5 worm cellular contexts compared by ENCODE assay signal in genomic region chrX:12001600-12001999, ce11.
A peak's percentile ranks its signal among the peaks of the same experiment; 100 is the strongest.
TF ChIP-seq lines count a peak whose summit lies in the region.

No protein-coding gene starts in this region.

TF ChIP-seq in whole organism, L1 larva, 84 proteins besides CTCF, POLR2A, EP300 and RAD21:
- TF ChIP-seq vab-15 (tag; optimal IDR thresholded peaks at IDR 0.05; lab: Kevin White, UChicago), result no peak
- TF ChIP-seq efl-1 (optimal IDR thresholded peaks at IDR 0.05; lab: Kevin White, UChicago), result no peak
- peak in 1 of 2 experiments; percentile 56 for TF ChIP-seq efl-1 (GFP tag; optimal IDR thresholded peaks at IDR 0.05 in 1 of 2; lab: Kevin White, UChicago)
- no peak for TF ChIP-seq ztf-4 (tag; optimal IDR thresholded peaks at IDR 0.05; lab: Kevin White, UChicago)
- TF ChIP-seq nhr-90 (tag; optimal IDR thresholded peaks at IDR 0.05; lab: Kevin White, UChicago; ENCODE audit: poor library complexity), result peak; percentile 23
- peak; percentile 60 for TF ChIP-seq elt-2 (tag; optimal IDR thresholded peaks at IDR 0.05; lab: Kevin White, UChicago)
- peak in 1 of 2 experiments; percentile 3 for TF ChIP-seq lin-35 (GFP tag; optimal IDR thresholded peaks at IDR 0.05; lab: Kevin White, UChicago)
- no peak for TF ChIP-seq tbx-2 (tag; optimal IDR thresholded peaks at IDR 0.05; lab: Kevin White, UChicago)

TF ChIP-seq in whole organism, L2 larva, 48 proteins besides CTCF, POLR2A, EP300 and RAD21:
- TF ChIP-seq elt-1 (tag; optimal IDR thresholded peaks at IDR 0.05; lab: Kevin White, UChicago) (no peak), fos-1 (tag; optimal IDR thresholded peaks at IDR 0.05; lab: Kevin White, UChicago) (peak; percentile 67), nhr-12 (tag; optimal IDR thresholded peaks at IDR 0.05; lab: Kevin White, UChicago) (no peak)

TF ChIP-seq in whole organism, L3 larva, 47 proteins besides CTCF, POLR2A, EP300 and RAD21:
- TF ChIP-seq unc-39 (tag; optimal IDR thresholded peaks at IDR 0.05; lab: Kevin White, UChicago) (no peak), pqm-1 (tag; optimal IDR thresholded peaks at IDR 0.05; lab: Kevin White, UChicago) (peak; percentile 2), elt-2 (tag; optimal IDR thresholded peaks at IDR 0.05; lab: Kevin White, UChicago) (peak; percentile 67)

TF ChIP-seq in whole organism, L4 larva, 104 proteins besides CTCF, POLR2A, EP300 and RAD21:
- peak; percentile 2 for TF ChIP-seq aha-1 (tag; lab: Kevin White, UChicago)
- peak in 1 of 2 experiments; percentile 22 for TF ChIP-seq hif-1 (tag; optimal IDR thresholded peaks at IDR 0.05; lab: Kevin White, UChicago)
- no peak for TF ChIP-seq hmg-1.1 (GFP tag; IDR thresholded peaks at IDR 0.05; lab: Robert Waterston, UW)
- TF ChIP-seq dve-1 (tag; optimal IDR thresholded peaks at IDR 0.05; lab: Kevin White, UChicago; ENCODE audit: insufficient read depth), result peak; percentile 28
- TF ChIP-seq daf-16 (GFP tag; optimal IDR thresholded peaks at IDR 0.05; lab: Kevin White, UChicago), result no peak
- peak; percentile 38 for TF ChIP-seq daf-16 (tag; optimal IDR thresholded peaks at IDR 0.05; lab: Kevin White, UChicago)
- TF ChIP-seq arid-1 (GFP tag; conservative IDR thresholded peaks at IDR 0.05; lab: Robert Waterston, UW), result no peak
- TF ChIP-seq egl-27 (tag; optimal IDR thresholded peaks at IDR 0.05; lab: Kevin White, UChicago), result no peak
- TF ChIP-seq duxl-1 (tag; optimal IDR thresholded peaks at IDR 0.05; lab: Kevin White, UChicago; ENCODE audit: poor library complexity), result no peak
- peak; percentile 57 for TF ChIP-seq hlh-11 (tag; optimal IDR thresholded peaks at IDR 0.05; lab: Kevin White, UChicago)
- TF ChIP-seq lsy-2 (tag; optimal IDR thresholded peaks at IDR 0.05; lab: Kevin White, UChicago), result no peak
- TF ChIP-seq mep-1 (tag; optimal IDR thresholded peaks at IDR 0.05; lab: Kevin White, UChicago), result no peak
- peak; percentile 64 for TF ChIP-seq nhr-28 (tag; optimal IDR thresholded peaks at IDR 0.05; lab: Kevin White, UChicago)
- TF ChIP-seq nhr-48 (tag; optimal IDR thresholded peaks at IDR 0.05; lab: Kevin White, UChicago), result peak; percentile 2
- peak; percentile 67 for TF ChIP-seq pqm-1 (tag; optimal IDR thresholded peaks at IDR 0.05; lab: Kevin White, UChicago)
- no peak for TF ChIP-seq lin-15B (tag; optimal IDR thresholded peaks at IDR 0.05; lab: Kevin White, UChicago)
- TF ChIP-seq php-3 (GFP tag; IDR thresholded peaks at IDR 0.05; lab: Robert Waterston, UW), result 0 out of 2 replicates have a peak, but pooled peaks have one; percentile 28
- TF ChIP-seq lin-1 (GFP tag; IDR thresholded peaks at IDR 0.05; lab: Robert Waterston, UW), result 0 out of 2 replicates have a peak, but pooled peaks have one; percentile 20

TF ChIP-seq in whole organism, young adult, 124 proteins besides CTCF, POLR2A, EP300 and RAD21:
- TF ChIP-seq nhr-80 (tag; optimal IDR thresholded peaks at IDR 0.05; lab: Kevin White, UChicago) (peak; percentile 83), dox-1 (GFP tag; IDR thresholded peaks at IDR 0.05; lab: Robert Waterston, UW) (peak; percentile 48; the same call in 1 of the 2 replicates), let-607 (tag; optimal IDR thresholded peaks at IDR 0.05; lab: Kevin White, UChicago) (peak; percentile 40 to 52), unc-62 (GFP tag; optimal IDR thresholded peaks at IDR 0.05; lab: Kevin White, UChicago) (no peak), Y53F4B.3 (GFP tag; IDR thresholded peaks at IDR 0.05; lab: Robert Waterston, UW) (no peak), T26A5.8 (tag; optimal IDR thresholded peaks at IDR 0.05; lab: Kevin White, UChicago) (no peak)
